Fruit fly (Drosophila melanogaster): ENCODE results near the gene vari.

Gene vari

DNA sequence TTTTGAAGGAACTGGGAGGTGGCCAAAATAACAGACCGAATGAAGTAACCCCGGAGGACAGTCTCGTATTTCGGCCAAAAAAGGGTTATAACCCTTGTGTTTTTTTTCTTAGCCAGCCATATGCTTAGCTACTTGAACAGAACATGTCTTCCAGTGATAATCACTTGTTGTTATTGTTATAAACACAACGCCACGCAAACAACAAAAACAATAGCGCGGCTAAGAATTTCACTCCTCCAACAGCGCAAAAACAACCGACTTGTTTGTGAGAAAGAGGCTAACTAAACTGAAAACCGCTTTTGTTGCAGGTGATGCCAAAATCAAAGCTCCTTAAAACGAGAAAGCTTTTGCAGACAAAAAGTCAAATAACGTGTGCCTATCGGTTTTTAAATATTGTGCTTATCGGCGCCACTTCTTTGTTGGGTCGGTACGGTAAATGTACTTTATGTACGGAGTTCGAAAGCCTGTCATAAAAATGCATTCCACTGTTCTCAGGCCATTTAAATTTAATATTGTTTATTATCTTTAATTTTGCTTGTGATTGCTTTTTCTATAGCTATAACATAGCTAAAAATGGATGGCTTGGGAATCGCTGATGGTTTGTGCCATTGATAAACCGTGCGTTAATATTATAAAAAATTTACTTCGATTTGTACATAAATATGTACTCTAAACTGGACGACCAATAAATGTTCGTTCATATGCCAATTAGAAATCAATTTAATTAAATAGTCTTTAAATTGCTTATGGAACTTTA lies at the start of gene vari:
vari (minus strand) TSS at position 285 of the 757 bp plus-strand sequence.
- TF ChIP-seq CTCF (optimal IDR thresholded peaks at IDR 0.05) (no peak), CG8478 (optimal IDR thresholded peaks at IDR 0.05) (no peak)

dm6 chr2L:20844381-20844780 lies 47.5 kb upstream of the vari start:
- TF ChIP-seq CG8478 (optimal IDR thresholded peaks at IDR 0.05) (no peak), CTCF (optimal IDR thresholded peaks at IDR 0.05) (no peak)

DNA sequence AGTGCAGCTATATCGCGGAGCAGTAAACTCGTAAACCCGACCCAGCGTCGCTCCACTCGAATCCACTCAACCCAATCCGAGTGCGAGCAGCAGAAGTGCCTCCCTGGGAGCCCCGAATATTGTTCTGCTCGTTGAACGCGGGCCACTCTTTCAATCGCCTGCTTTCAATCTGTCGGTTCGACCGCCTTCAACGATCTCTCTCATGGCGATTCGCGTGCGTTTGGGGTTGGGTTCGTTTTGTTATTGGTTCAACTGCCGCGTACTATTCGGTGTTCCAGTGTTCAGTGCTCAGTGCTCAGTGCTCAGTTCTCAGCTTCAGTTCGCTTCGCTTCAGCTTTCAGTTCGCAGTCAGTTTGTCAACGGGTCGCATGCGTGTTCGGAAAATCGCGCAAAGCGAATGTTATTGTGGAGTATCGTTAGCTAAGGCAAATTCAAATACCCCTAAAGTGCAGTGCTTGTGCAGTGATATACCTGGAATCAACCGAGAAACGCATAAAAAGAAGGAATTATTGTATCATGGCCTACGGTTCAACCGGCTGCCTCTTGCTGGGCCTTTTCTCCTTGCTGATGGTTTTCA lies 43.7 kb upstream of the vari start, which contains the start of gene CG31676:
CG31676 (plus strand) TSS at position 289 of the 577 bp plus-strand sequence.
- no peak for TF ChIP-seq CTCF (optimal IDR thresholded peaks at IDR 0.05)
- TF ChIP-seq CG8478 (optimal IDR thresholded peaks at IDR 0.05): no peak

DNA sequence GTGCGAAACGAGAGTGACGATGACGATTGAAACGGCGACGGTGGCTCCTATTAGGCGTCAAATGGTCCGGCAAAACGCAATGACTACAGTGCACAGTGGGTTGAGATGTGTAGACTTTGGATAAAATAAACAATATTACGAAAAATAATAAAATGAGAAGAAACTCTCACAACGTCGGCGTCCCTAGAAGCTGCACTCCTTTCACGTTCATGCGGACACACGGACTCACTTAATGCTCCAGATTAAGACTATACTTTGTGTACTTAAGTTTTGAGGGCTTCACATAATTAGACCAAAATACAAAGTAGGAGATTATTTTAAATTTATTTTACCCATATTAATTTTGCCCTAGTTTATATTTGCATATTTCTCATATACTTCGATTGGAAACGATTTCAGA lies 43.2 kb upstream of the vari start:
- TF ChIP-seq CTCF (optimal IDR thresholded peaks at IDR 0.05) (no peak), CG8478 (optimal IDR thresholded peaks at IDR 0.05) (no peak)

- TF ChIP-seq CG8478 (optimal IDR thresholded peaks at IDR 0.05) (no peak), CTCF (optimal IDR thresholded peaks at IDR 0.05) (no peak)
Measured at dm6 chr2L:20837885-20838284, 41.0 kb upstream of the vari start, which contains the start of gene Spn38F. Spn38F (minus strand) TSS chr2L:20837985.

DNA sequence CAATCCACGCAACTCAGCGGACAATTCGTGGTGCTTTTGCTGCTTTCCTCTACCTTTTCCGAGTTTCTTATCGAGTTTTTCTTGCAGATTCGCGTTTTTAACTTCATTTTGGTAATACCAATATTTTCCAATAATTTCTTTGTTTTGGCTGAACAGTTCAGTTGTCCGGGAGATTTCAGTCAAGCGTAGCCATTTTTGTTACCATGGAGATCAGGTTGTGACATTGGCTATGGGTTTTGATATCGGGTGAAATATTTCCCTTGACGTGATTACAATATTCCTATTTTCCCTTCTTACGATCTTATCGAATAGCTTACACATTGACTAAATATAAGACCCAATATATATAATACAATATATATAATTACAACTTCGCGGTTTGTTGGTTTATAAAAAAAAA lies 38.7 kb upstream of the vari start, which contains the start of gene Oseg5:
Oseg5 (minus strand) TSS at position 340 of the 400 bp plus-strand sequence.
- TF ChIP-seq CG8478 (optimal IDR thresholded peaks at IDR 0.05) (no peak), CTCF (optimal IDR thresholded peaks at IDR 0.05) (peak; percentile 19 to 56)

DNA sequence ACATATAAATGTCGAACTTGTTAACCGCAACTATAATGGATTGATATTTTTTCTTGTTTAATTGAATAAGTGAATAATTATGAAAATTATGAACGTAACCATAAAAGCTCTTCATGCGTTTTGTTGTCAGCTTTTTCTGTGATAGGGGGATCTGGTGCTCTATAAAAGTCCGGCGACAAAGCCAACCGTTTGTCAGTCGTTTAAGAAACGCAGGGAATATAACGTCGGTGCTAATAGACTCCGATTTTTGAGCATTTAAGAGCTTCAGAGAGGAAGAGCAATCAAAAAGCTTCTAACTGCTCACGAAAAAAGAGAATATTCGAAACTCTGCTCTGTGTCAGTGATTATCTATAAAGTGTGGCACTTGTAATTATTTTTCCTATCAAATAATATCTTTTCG lies 34.2 kb upstream of the vari start, which contains the start of gene CG31674:
CG31674 (plus strand) TSS at position 203 of the 400 bp plus-strand sequence.
- TF ChIP-seq CG8478 (optimal IDR thresholded peaks at IDR 0.05) (no peak), CTCF (optimal IDR thresholded peaks at IDR 0.05) (no peak)

DNA sequence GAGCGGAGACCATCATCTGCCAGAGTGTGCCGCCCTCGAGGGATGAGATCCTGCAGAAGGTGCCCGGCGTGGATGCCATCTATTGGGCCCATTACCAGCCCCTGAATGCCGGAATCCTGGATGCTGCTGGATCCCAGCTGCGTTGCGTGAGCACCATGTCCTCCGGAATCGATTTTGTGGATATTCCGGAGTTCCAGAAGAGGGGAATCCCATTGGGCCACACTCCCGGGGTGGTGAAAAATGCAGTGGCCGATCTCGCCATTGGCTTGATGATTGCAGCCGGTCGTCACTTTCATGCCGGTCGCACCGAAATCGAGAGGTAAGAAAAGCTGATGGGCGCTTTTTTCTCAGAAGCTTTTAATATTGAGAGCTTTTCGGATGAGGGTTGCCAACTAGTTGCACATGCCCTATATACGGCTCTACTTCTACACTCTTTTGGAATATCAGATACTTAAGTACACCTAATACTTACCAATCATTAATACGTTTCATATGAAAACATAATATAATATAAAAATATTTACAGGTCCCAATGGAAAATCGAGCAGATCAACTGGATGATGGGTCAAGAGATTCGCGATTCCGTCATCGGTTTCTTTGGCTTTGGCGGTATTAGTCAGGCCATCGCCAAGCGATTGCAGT lies 33.0 kb upstream of the vari start:
- TF ChIP-seq CTCF (optimal IDR thresholded peaks at IDR 0.05): no peak
- TF ChIP-seq CG8478 (optimal IDR thresholded peaks at IDR 0.05): no peak

DNA sequence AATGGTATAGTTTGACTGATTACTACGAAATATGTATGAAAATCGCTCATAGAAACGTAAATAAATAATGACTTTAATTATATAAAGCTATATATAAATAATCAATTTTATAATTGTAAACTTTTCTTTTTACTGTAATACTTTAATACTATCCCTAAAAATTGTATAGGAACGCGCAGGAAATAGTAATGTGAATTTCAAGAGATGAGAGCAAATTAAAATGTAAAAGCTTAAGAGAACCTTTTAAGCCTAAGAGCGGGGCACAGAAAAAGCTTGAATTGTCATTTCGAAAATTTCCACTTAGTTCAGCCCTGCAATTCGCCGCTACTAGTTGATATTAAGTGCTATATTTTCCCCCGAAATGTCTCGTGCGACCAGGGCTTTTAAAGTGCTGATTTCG lies 32.5 kb upstream of the vari start, which contains the start of gene CG31673:
CG31673 (plus strand) TSS at position 301 of the 400 bp plus-strand sequence.
- no peak for TF ChIP-seq CG8478 (optimal IDR thresholded peaks at IDR 0.05)
- no peak for TF ChIP-seq CTCF (optimal IDR thresholded peaks at IDR 0.05)

dm6 chr2L:20828701-20829100 lies 31.9 kb upstream of the vari start:
- TF ChIP-seq CTCF (optimal IDR thresholded peaks at IDR 0.05) (no peak), CG8478 (optimal IDR thresholded peaks at IDR 0.05) (no peak)

DNA sequence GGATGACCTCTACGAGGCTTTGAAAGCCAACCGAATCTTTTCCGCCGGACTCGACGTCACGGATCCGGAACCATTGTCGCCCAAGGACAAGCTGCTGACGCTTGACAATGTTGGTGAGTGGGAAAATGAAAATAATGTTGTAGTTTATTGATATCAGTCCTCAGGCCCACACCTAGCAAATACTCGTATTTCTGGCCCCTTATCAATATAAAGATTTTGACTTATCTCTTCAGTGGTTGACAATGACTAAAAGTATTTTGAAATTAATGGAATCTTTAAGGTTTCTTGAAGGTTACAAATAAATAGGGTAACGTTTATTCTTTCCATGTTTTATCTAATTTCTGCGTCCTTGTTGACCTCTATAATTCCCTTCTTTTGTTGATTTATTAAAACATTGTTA lies 30.2 kb upstream of the vari start:
- TF ChIP-seq CTCF (optimal IDR thresholded peaks at IDR 0.05) (no peak), CG8478 (optimal IDR thresholded peaks at IDR 0.05) (no peak)

- TF ChIP-seq CTCF (optimal IDR thresholded peaks at IDR 0.05): peak; percentile 77 to 86
- no peak for TF ChIP-seq CG8478 (optimal IDR thresholded peaks at IDR 0.05)
Measured at dm6 chr2L:20826226-20826625, 29.4 kb upstream of the vari start.

dm6 chr2L:20825265-20825664 lies 28.4 kb upstream of the vari start:
- no peak for TF ChIP-seq CG8478 (optimal IDR thresholded peaks at IDR 0.05)
- TF ChIP-seq CTCF (optimal IDR thresholded peaks at IDR 0.05): no peak

DNA sequence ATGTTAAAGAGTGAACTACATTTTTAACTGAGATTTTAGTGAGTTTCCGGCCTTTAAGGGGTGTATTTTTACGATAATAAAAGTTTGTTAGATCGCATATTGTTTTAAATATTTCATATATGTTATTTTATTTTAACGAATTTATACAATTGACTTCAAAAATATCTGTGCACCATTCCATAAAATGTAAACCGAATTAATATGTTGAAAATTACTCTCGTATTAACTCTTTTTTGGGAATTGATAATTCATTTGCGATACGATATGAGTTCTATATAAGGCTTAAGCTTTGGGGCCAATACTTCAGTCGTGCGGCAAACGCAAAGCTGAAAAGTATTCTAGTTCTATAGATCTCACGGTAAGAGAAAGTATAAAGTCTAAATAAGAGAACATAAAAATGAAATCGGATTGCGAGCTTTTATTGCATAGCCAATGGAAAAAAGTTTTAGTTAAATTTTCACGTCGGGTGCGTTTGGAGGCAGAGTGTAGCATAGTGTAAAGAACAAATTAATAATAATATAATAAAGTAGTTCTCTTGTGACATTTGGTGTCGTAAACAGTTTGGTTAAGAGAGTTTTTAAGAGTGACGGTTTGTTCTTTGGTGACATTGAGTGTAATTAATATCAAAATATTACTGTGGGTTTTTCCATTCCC lies 27.4 kb upstream of the vari start:
- TF ChIP-seq CTCF (optimal IDR thresholded peaks at IDR 0.05) (no peak), CG8478 (optimal IDR thresholded peaks at IDR 0.05) (no peak)

All from S2 (cell line).